Fruit fly (Drosophila melanogaster) whole organism, embryonic: ENCODE measurements around the gene Art8.

ENCODE experiments used
- Abd-B ChIP-seq: fragments of 200-800 bp; sonication (Bioruptor generic); optimal IDR thresholded peaks from 2 replicates; lab custom pipeline; 2018; ENCODE audit warnings: missing biosample characterization, mild to moderate bottlenecking, missing genetic modification characterization, moderate library complexity
- Antp ChIP-seq: fragments of 200-800 bp; sonication (Bioruptor generic); optimal IDR thresholded peaks from 3 replicates; lab custom pipeline; 2016; ENCODE audit warnings: missing biosample characterization, missing genetic modification characterization
- Awh ChIP-seq: fragments of 200-800 bp; sonication (Bioruptor generic); IDR thresholded peaks from 2 replicates; pipeline ENCODE4, ENCODE4 v1.3.6; 2022; ENCODE audit warnings: missing biosample characterization, missing genetic modification characterization
- Bteb2 ChIP-seq: fragments of 200-800 bp; sonication (Bioruptor generic); optimal IDR thresholded peaks from 2 replicates; lab custom pipeline; 2016; ENCODE audit warnings: missing biosample characterization, missing genetic modification characterization
- CG10979 ChIP-seq: fragments of 200-800 bp; sonication (Bioruptor generic); optimal IDR thresholded peaks from 2 replicates; lab custom pipeline; 2018; ENCODE audit warnings: missing biosample characterization, mild to moderate bottlenecking, missing genetic modification characterization, moderate library complexity
- CG12219 ChIP-seq: fragments of 200-800 bp; sonication (Bioruptor generic); optimal IDR thresholded peaks from 3 replicates; lab custom pipeline; 2018; ENCODE audit warnings: missing biosample characterization, mild to moderate bottlenecking, missing genetic modification characterization
- CG12659 ChIP-seq: fragments of 200-800 bp; sonication (Bioruptor generic); optimal IDR thresholded peaks from 3 replicates; lab custom pipeline; 2017; ENCODE audit warnings: mild to moderate bottlenecking, missing biosample characterization, missing genetic modification reagents, missing genetic modification characterization
- CG12942 ChIP-seq: fragments of 200-800 bp; sonication (Bioruptor generic); optimal IDR thresholded peaks from 3 replicates; lab custom pipeline; 2016; ENCODE audit warnings: missing biosample characterization, missing genetic modification characterization
- CG13775 ChIP-seq: fragments of 200-800 bp; sonication (Bioruptor generic); optimal IDR thresholded peaks from 3 replicates; lab custom pipeline; 2017; ENCODE audit warnings: missing biosample characterization, mild to moderate bottlenecking, missing genetic modification characterization
- CG14050 ChIP-seq: fragments of 200-800 bp; sonication (Bioruptor generic); IDR thresholded peaks from 3 replicates; pipeline ENCODE4 v1.3.6; 2022; ENCODE audit warnings: missing biosample characterization, missing genetic modification characterization
- CG17359 ChIP-seq: fragments of 200-800 bp; sonication (Bioruptor generic); optimal IDR thresholded peaks from 3 replicates; lab custom pipeline; 2018; ENCODE audit warnings: missing biosample characterization, mild to moderate bottlenecking, missing genetic modification characterization, moderate library complexity
- CG18011 ChIP-seq: fragments of 200-800 bp; sonication (Bioruptor generic); optimal IDR thresholded peaks from 2 replicates; lab custom pipeline; 2017; ENCODE audit warnings: missing biosample characterization, missing genetic modification characterization, mild to moderate bottlenecking, moderate library complexity, missing genotype
- CG1832 ChIP-seq: fragments of 200-800 bp; sonication (Bioruptor generic); optimal IDR thresholded peaks from 2 replicates; lab custom pipeline; 2017; ENCODE audit warnings: missing biosample characterization, mild to moderate bottlenecking, missing genetic modification characterization, inconsistent platforms
- CG18764 ChIP-seq: fragments of 200-800 bp; sonication (Bioruptor generic); optimal IDR thresholded peaks from 3 replicates; lab custom pipeline; 2016; ENCODE audit warnings: missing biosample characterization, missing genetic modification characterization
- CG2129 ChIP-seq: fragments of 200-800 bp; sonication (Bioruptor generic); IDR thresholded peaks from 2 replicates; pipeline ENCODE4 v1.3.6; 2022; ENCODE audit warnings: missing biosample characterization, missing genetic modification characterization; ENCODE audit not compliant: partially characterized antibody
- CG2875 ChIP-seq: fragments of 200-800 bp; sonication (Bioruptor generic); optimal IDR thresholded peaks from 2 replicates; lab custom pipeline; 2017; ENCODE audit warnings: missing biosample characterization, mild to moderate bottlenecking, missing genetic modification characterization, missing genetic modification reagents
- CG30020 ChIP-seq: fragments of 200-800 bp; optimal IDR thresholded peaks from 2 replicates; lab custom pipeline; 2019; ENCODE audit warnings: missing biosample characterization, mild to moderate bottlenecking, missing genetic modification characterization, moderate library complexity
- CG3065 ChIP-seq: fragments of 200-800 bp; sonication (Bioruptor generic); optimal IDR thresholded peaks from 2 replicates; lab custom pipeline; 2016; ENCODE audit warnings: missing biosample characterization, missing genetic modification characterization
- CG34224 ChIP-seq: fragments of 200-800 bp; sonication (Bioruptor generic); IDR thresholded peaks from 3 replicates; pipeline ENCODE4 v1.3.6; 2022; ENCODE audit warnings: missing biosample characterization, missing genetic modification characterization; ENCODE audit not compliant: partially characterized antibody
- CG4424 ChIP-seq: fragments of 200-800 bp; sonication (Bioruptor generic); optimal IDR thresholded peaks from 3 replicates; lab custom pipeline; 2016; ENCODE audit warnings: missing biosample characterization, missing genetic modification characterization
- CG4707 ChIP-seq: fragments of 200-800 bp; sonication (Bioruptor generic); optimal IDR thresholded peaks from 2 replicates; lab custom pipeline; 2018; ENCODE audit warnings: missing biosample characterization, mild to moderate bottlenecking, missing genetic modification characterization, moderate library complexity
- CG5953 ChIP-seq: fragments of 200-800 bp; sonication (Bioruptor generic); IDR thresholded peaks from 2 replicates; pipeline ENCODE4 v1.3.6; 2022; ENCODE audit warnings: missing biosample characterization, missing genetic modification characterization
- CG6791 ChIP-seq: fragments of 200-800 bp; sonication (Bioruptor generic); IDR thresholded peaks from 3 replicates; pipeline ENCODE4 v1.3.6; 2022; ENCODE audit warnings: missing biosample characterization, missing genetic modification characterization; ENCODE audit not compliant: partially characterized antibody
- CG9437 ChIP-seq: fragments of 200-800 bp; sonication (Bioruptor generic); optimal IDR thresholded peaks from 2 replicates; lab custom pipeline; 2018; ENCODE audit warnings: missing biosample characterization, mild to moderate bottlenecking, missing genetic modification characterization
- CHES-1-like ChIP-seq: fragments of 200-800 bp; sonication (Bioruptor generic); optimal IDR thresholded peaks from 2 replicates; lab custom pipeline; 2016; ENCODE audit warnings: missing biosample characterization, missing genetic modification characterization
- Hr51 ChIP-seq, 2 experiments: fragments of 200-800 bp; sonication (Bioruptor generic); optimal IDR thresholded peaks; 2 replicates in 1 of 2; 3 replicates in 1 of 2; lab custom pipeline; 2016 to 2018; ENCODE audit warnings: missing biosample characterization in 2 of 2, missing genetic modification characterization in 2 of 2, mild to moderate bottlenecking in 1 of 2, moderate library complexity in 1 of 2
- Nf-YA ChIP-seq: fragments of 200-800 bp; sonication (Bioruptor generic); IDR thresholded peaks from 2 replicates; pipeline ENCODE4 v1.3.6; 2022; ENCODE audit warnings: missing biosample characterization, missing genetic modification characterization
- Rfx ChIP-seq: fragments of 200-800 bp; sonication (Bioruptor generic); IDR thresholded peaks from 2 replicates; pipeline ENCODE4 v1.3.6; 2022; ENCODE audit warnings: missing biosample characterization, missing genetic modification characterization
- Six4 ChIP-seq: fragments of 200-800 bp; sonication (Bioruptor generic); optimal IDR thresholded peaks from 2 replicates; lab custom pipeline; 2016; ENCODE audit warnings: missing biosample characterization, missing genetic modification characterization
- TFAM ChIP-seq: fragments of 200-800 bp; sonication (Bioruptor generic); optimal IDR thresholded peaks from 2 replicates; lab custom pipeline; 2017; ENCODE audit warnings: missing biosample characterization, missing genetic modification characterization, inconsistent platforms
- Taf1 ChIP-seq: fragments of 200-800 bp; sonication (Bioruptor generic); IDR thresholded peaks from 2 replicates; pipeline ENCODE4 v1.3.6; 2022; ENCODE audit warnings: missing biosample characterization, missing genetic modification characterization
- al ChIP-seq: fragments of 200-800 bp; sonication (Bioruptor generic); IDR thresholded peaks from 2 replicates; pipeline ENCODE4 v1.3.6; 2022; ENCODE audit warnings: missing biosample characterization, missing genetic modification characterization
- aop ChIP-seq: fragments of 200-800 bp; sonication (Bioruptor generic); IDR thresholded peaks from 2 replicates; pipeline ENCODE4 v1.3.6; 2022; ENCODE audit warnings: missing biosample characterization, missing genetic modification characterization
- ato ChIP-seq: fragments of 200-800 bp; sonication (Bioruptor generic); IDR thresholded peaks from 2 replicates; pipeline ENCODE4 v1.3.6; 2022; ENCODE audit warnings: missing biosample characterization, missing genetic modification characterization; ENCODE audit not compliant: partially characterized antibody
- grau ChIP-seq: fragments of 200-800 bp; optimal IDR thresholded peaks from 3 replicates; lab custom pipeline; 2019; ENCODE audit warnings: missing biosample characterization, mild to moderate bottlenecking, missing genetic modification characterization, moderate library complexity
- hkb ChIP-seq, 2 experiments: fragments of 200-800 bp in 1 of 2; fragments of >200 bp in 1 of 2; sonication (Bioruptor generic) in 1 of 2; IDR thresholded peaks in 1 of 2; optimal IDR thresholded peaks in 1 of 2; 2 replicates each; pipeline versions ENCODE4 v1.3.6 to Lab custom; 2017 to 2022; ENCODE audit warnings: missing biosample characterization in 1 of 2, missing genetic modification characterization in 1 of 2
- kay ChIP-seq: fragments of 200-800 bp; sonication (Bioruptor generic); optimal IDR thresholded peaks from 2 replicates; lab custom pipeline; 2016; ENCODE audit warnings: missing biosample characterization, missing genetic modification characterization
- mam ChIP-seq: fragments of 200-800 bp; sonication (Bioruptor generic); optimal IDR thresholded peaks from 3 replicates; lab custom pipeline; 2016; ENCODE audit warnings: missing biosample characterization, missing genetic modification characterization
- nerfin-2 ChIP-seq: fragments of 200-800 bp; sonication (Bioruptor generic); IDR thresholded peaks from 2 replicates; pipeline ENCODE4 v1.3.6; 2022; ENCODE audit warnings: missing biosample characterization, missing genetic modification characterization; ENCODE audit not compliant: partially characterized antibody
- nmo ChIP-seq: fragments of 200-800 bp; sonication (Bioruptor generic); optimal IDR thresholded peaks from 2 replicates; lab custom pipeline; 2018; ENCODE audit warnings: missing biosample characterization, mild to moderate bottlenecking, missing genetic modification characterization, moderate library complexity
- onecut ChIP-seq: fragments of 200-800 bp; sonication (Bioruptor generic); IDR thresholded peaks from 2 replicates; pipeline ENCODE4 v1.3.6; 2022; ENCODE audit warnings: missing biosample characterization, missing genetic modification characterization
- phol ChIP-seq: fragments of 200-800 bp; sonication (Bioruptor generic); optimal IDR thresholded peaks from 3 replicates; lab custom pipeline; 2018; ENCODE audit warnings: missing biosample characterization, mild to moderate bottlenecking, missing genetic modification characterization, moderate library complexity
- prd ChIP-seq, 3 experiments: fragments of >200 bp in 2 of 3; fragments of 200-800 bp in 1 of 3; sonication (Bioruptor generic) in 1 of 3; optimal IDR thresholded peaks in 2 of 3; IDR thresholded peaks in 1 of 3; 2 replicates in 2 of 3; 3 replicates in 1 of 3; pipeline versions ENCODE4 v1.3.6 to Lab custom; 2017 to 2022; ENCODE audit warnings: missing biosample characterization in 1 of 3, missing genetic modification characterization in 1 of 3
- pum ChIP-seq: fragments of 200-800 bp; sonication (Bioruptor generic); optimal IDR thresholded peaks from 2 replicates; lab custom pipeline; 2016; ENCODE audit warnings: missing biosample characterization, missing genetic modification characterization
- seq ChIP-seq: fragments of 200-800 bp; sonication (Bioruptor generic); IDR thresholded peaks from 2 replicates; pipeline ENCODE4 v1.3.6; 2022; ENCODE audit warnings: missing biosample characterization, missing genetic modification characterization
- slbo ChIP-seq: fragments of 200-800 bp; sonication (Bioruptor generic); IDR thresholded peaks from 2 replicates; pipeline ENCODE4 v1.3.6; 2022; ENCODE audit warnings: missing biosample characterization, missing genetic modification characterization
- unpg ChIP-seq: fragments of 200-800 bp; sonication (Bioruptor generic); optimal IDR thresholded peaks from 3 replicates; lab custom pipeline; 2018; ENCODE audit warnings: missing biosample characterization, mild to moderate bottlenecking, missing genetic modification characterization, moderate library complexity
- zen ChIP-seq: fragments of 200-800 bp; sonication (Bioruptor generic); optimal IDR thresholded peaks from 3 replicates; lab custom pipeline; 2018; ENCODE audit warnings: missing biosample characterization, mild to moderate bottlenecking, missing genetic modification characterization, moderate library complexity

Gene Art8

dm6 chr2L:10987370-10987853, 23.5 kb downstream of the Art8 start, which contains the start of the genes piwi and CG12253 (continued):
- TF ChIP-seq CG13775 (GFP tag; lab: Kevin White, UChicago) (peak; percentile 86), CG18764 (GFP tag; lab: Kevin White, UChicago) (peak; percentile 90), zen (tag; lab: Kevin White, UChicago) (peak; percentile 33), CG10979 (tag; lab: Kevin White, UChicago) (peak; percentile 77), Awh (GFP tag; lab: Robert Waterston, UW) (no peak), CG12942 (GFP tag; lab: Kevin White, UChicago) (peak; percentile 70), Antp (GFP tag; lab: Kevin White, UChicago) (peak; percentile 7), CG30020 (tag; lab: Kevin White, UChicago) (peak; percentile 80), CG14050 (no peak; the same call in 1 of the 3 replicates), kay (GFP tag; lab: Kevin White, UChicago) (peak; percentile 29), Bteb2 (GFP tag; lab: Kevin White, UChicago) (peak; percentile 32), slbo (peak; percentile 90), al (GFP tag; lab: Robert Waterston, UW) (peak; percentile 65; the same call in 1 of the 2 replicates), CG18011 (peak; percentile 39), CG5953 (no peak), Six4 (GFP tag; lab: Kevin White, UChicago) (peak; percentile 37), CG9437 (GFP tag; lab: Kevin White, UChicago) (peak; percentile 72), CG4424 (GFP tag; lab: Kevin White, UChicago) (peak; percentile 42), grau (tag; lab: Kevin White, UChicago) (peak; percentile 87), CG12659 (GFP tag; lab: Kevin White, UChicago) (peak; percentile 88), CG6791 (GFP tag; lab: Robert Waterston, UW) (no peak), prd (optimal IDR thresholded peaks at IDR 0.05; lab: Kevin White, UChicago) (no peak), prd (GFP tag; IDR thresholded peaks at IDR 0.05; lab: Robert Waterston, UW) (peak; percentile 44; the same call in 2 of the 3 replicates), phol (tag; lab: Kevin White, UChicago) (peak; percentile 80), CHES-1-like (peak; percentile 32), onecut (GFP tag; lab: Robert Waterston, UW) (no peak), CG3065 (peak; percentile 53), mam (GFP tag; lab: Kevin White, UChicago) (peak; percentile 25), unpg (GFP tag; lab: Kevin White, UChicago) (peak; percentile 89), TFAM (GFP tag; lab: Kevin White, UChicago) (no peak), nerfin-2 (GFP tag; lab: Robert Waterston, UW) (no peak), Rfx (peak; percentile 83), pum (GFP tag; lab: Kevin White, UChicago) (peak; percentile 28), nmo (GFP tag; lab: Kevin White, UChicago) (peak; percentile 80), Hr51 (GFP tag; optimal IDR thresholded peaks at IDR 0.05; lab: Kevin White, UChicago) (peak in 1 of 2 experiments; percentile 28), Taf1 (no peak), CG2129 (GFP tag; lab: Robert Waterston, UW) (no peak), CG2875 (GFP tag; lab: Kevin White, UChicago) (peak; percentile 57), ato (no peak), Abd-B (GFP tag; lab: Kevin White, UChicago) (no peak), CG34224 (GFP tag; lab: Robert Waterston, UW) (no peak), aop (GFP tag; lab: Robert Waterston, UW) (no peak), CG12219 (GFP tag; lab: Kevin White, UChicago) (no peak), hkb (optimal IDR thresholded peaks at IDR 0.05; lab: Kevin White, UChicago) (no peak), hkb (GFP tag; IDR thresholded peaks at IDR 0.05; lab: Robert Waterston, UW) (peak; percentile 21; the same call in 1 of the 2 replicates), CG1832 (GFP tag; lab: Kevin White, UChicago) (no peak), CG17359 (tag; lab: Kevin White, UChicago) (peak; percentile 40), Nf-YA (peak; percentile 55), seq (GFP tag; lab: Robert Waterston, UW) (0 out of 2 replicates have a peak, but pooled peaks have one; percentile 35), CG4707 (GFP tag; lab: Kevin White, UChicago) (peak; percentile 7)
